Fruit fly (Drosophila melanogaster): ENCODE results near the gene ImpE2.

Gene ImpE2

DNA sequence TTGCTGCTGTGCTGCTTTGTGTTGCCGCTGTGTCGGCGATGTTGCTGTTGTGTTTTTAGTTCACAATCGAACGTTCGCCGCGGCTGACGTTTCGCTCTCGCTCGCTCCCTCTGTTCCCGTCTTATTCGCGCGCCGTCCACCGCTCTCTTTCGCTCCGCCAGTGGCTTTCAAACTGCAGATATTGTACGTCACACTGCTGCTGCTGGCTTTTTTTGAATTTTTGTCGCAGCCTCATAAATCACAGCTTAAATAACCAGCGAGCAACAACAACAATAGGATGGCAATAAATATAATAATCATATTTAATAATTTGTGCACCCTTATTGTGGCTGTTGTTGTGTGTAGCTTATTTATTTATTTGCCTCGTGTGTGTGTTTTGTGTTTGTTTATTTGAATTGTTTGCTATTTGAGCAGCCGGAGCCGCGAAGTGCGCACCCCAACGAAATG, 31.1 kb upstream of the ImpE2 start (continued):
- TF ChIP-seq HLH54F (GFP tag; optimal IDR thresholded peaks at IDR 0.05) = no peak
- TF ChIP-seq Fer2 (tag; optimal IDR thresholded peaks at IDR 0.05) = no peak
- no peak for TF ChIP-seq fru (optimal IDR thresholded peaks at IDR 0.05)
- no peak for TF ChIP-seq Doc3 (GFP tag; IDR thresholded peaks at IDR 0.05; ENCODE audit: partially characterized antibody)
- peak; percentile 30 for TF ChIP-seq CG17568 (GFP tag; optimal IDR thresholded peaks at IDR 0.05)
- TF ChIP-seq bcd (GFP tag; optimal IDR thresholded peaks at IDR 0.05) = peak; percentile 11
- no peak for TF ChIP-seq wdn (GFP tag; IDR thresholded peaks at IDR 0.05)
- TF ChIP-seq CrebB (tag; optimal IDR thresholded peaks at IDR 0.05) = no peak
- peak; percentile 19 for TF ChIP-seq cwo (GFP tag; optimal IDR thresholded peaks at IDR 0.05)
- no peak for TF ChIP-seq CG5953 (GFP tag; IDR thresholded peaks at IDR 0.05)
- no peak for TF ChIP-seq YL-1 (GFP tag; optimal IDR thresholded peaks at IDR 0.05)
- no peak for TF ChIP-seq CG4730 (GFP tag; IDR thresholded peaks at IDR 0.05)
- no peak for TF ChIP-seq HLH3B (GFP tag; IDR thresholded peaks at IDR 0.05)
- peak; percentile 56 for TF ChIP-seq unpg (GFP tag; optimal IDR thresholded peaks at IDR 0.05)
- no peak for TF ChIP-seq CG4404 (GFP tag; IDR thresholded peaks at IDR 0.05)
- TF ChIP-seq Sin3A (optimal IDR thresholded peaks at IDR 0.05) = no peak
- no peak for TF ChIP-seq ash1 (GFP tag; optimal IDR thresholded peaks at IDR 0.05)
- TF ChIP-seq shn (GFP tag; optimal IDR thresholded peaks at IDR 0.05) = no peak
- TF ChIP-seq sna (GFP tag; IDR thresholded peaks at IDR 0.05; ENCODE audit: partially characterized antibody) = 0 out of 2 replicates have a peak, but pooled peaks have one; percentile 31
- no peak for TF ChIP-seq br (optimal IDR thresholded peaks at IDR 0.05)
- TF ChIP-seq bab2 (GFP tag; optimal IDR thresholded peaks at IDR 0.05) = no peak
- TF ChIP-seq Nf-YA (GFP tag; IDR thresholded peaks at IDR 0.05) = 0 out of 2 replicates have a peak, but pooled peaks have one; percentile 16
- TF ChIP-seq sd (tag; optimal IDR thresholded peaks at IDR 0.05) = peak; percentile 46
- no peak for TF ChIP-seq gcm2 (GFP tag; optimal IDR thresholded peaks at IDR 0.05)
- no peak for TF ChIP-seq cg (GFP tag; optimal IDR thresholded peaks at IDR 0.05)
- TF ChIP-seq CG18599 (GFP tag; optimal IDR thresholded peaks at IDR 0.05) = peak; percentile 58
- TF ChIP-seq CG1603 (tag; optimal IDR thresholded peaks at IDR 0.05) = peak; percentile 47
- TF ChIP-seq CG31388 (GFP tag; optimal IDR thresholded peaks at IDR 0.05) = no peak
- no peak for TF ChIP-seq Bteb2 (GFP tag; optimal IDR thresholded peaks at IDR 0.05)
- no peak for TF ChIP-seq pfk (GFP tag; optimal IDR thresholded peaks at IDR 0.05)
- TF ChIP-seq CG13624 (GFP tag; optimal IDR thresholded peaks at IDR 0.05) = no peak
- TF ChIP-seq Hr39 (optimal IDR thresholded peaks at IDR 0.05) = no peak
- TF ChIP-seq nmo (GFP tag; optimal IDR thresholded peaks at IDR 0.05) = no peak
- peak; percentile 58 for TF ChIP-seq Sox100B (GFP tag; optimal IDR thresholded peaks at IDR 0.05)
- TF ChIP-seq dati (GFP tag; IDR thresholded peaks at IDR 0.05) = no peak
- TF ChIP-seq Ssrp (tag; optimal IDR thresholded peaks at IDR 0.05) = no peak
- no peak for TF ChIP-seq tio (GFP tag; optimal IDR thresholded peaks at IDR 0.05)
- TF ChIP-seq repo (GFP tag; optimal IDR thresholded peaks at IDR 0.05) = no peak
- no peak for TF ChIP-seq slbo (GFP tag; IDR thresholded peaks at IDR 0.05)
- TF ChIP-seq HmgD (GFP tag; optimal IDR thresholded peaks at IDR 0.05) = peak; percentile 5
- TF ChIP-seq CG13296 (GFP tag; optimal IDR thresholded peaks at IDR 0.05) = peak; percentile 45
- no peak for TF ChIP-seq kah (GFP tag; optimal IDR thresholded peaks at IDR 0.05)
- no peak for TF ChIP-seq CG6272 (GFP tag; IDR thresholded peaks at IDR 0.05)
- peak; percentile 40 for TF ChIP-seq Fer3 (tag; optimal IDR thresholded peaks at IDR 0.05)
- TF ChIP-seq Dip3 (GFP tag; optimal IDR thresholded peaks at IDR 0.05) = no peak
- TF ChIP-seq CG18764 (GFP tag; optimal IDR thresholded peaks at IDR 0.05) = no peak
- TF ChIP-seq Hr51 (GFP tag; optimal IDR thresholded peaks at IDR 0.05) = no peak
- no peak for TF ChIP-seq CG17385 (GFP tag; optimal IDR thresholded peaks at IDR 0.05)
- TF ChIP-seq CG9876 (GFP tag; optimal IDR thresholded peaks at IDR 0.05) = no peak
- TF ChIP-seq CG2120 (GFP tag; optimal IDR thresholded peaks at IDR 0.05) = no peak
- no peak for TF ChIP-seq Oli (tag; optimal IDR thresholded peaks at IDR 0.05)
- TF ChIP-seq pita (GFP tag; optimal IDR thresholded peaks at IDR 0.05) = no peak
- no peak for TF ChIP-seq sima (GFP tag; optimal IDR thresholded peaks at IDR 0.05)

Data from whole organism, embryonic.